Fruit fly (Drosophila melanogaster) whole organism, embryonic: ENCODE data around the gene CG1927.

ENCODE experiments used
- B-H2 ChIP-seq: fragments of 200-800 bp; sonication (Bioruptor generic); optimal IDR thresholded peaks from 2 replicates; lab custom pipeline; 2018; ENCODE audit warnings: missing biosample characterization, mild to moderate bottlenecking, missing genetic modification characterization
- BEAF-32 ChIP-seq: fragments of 200-800 bp; sonication (Bioruptor generic); optimal IDR thresholded peaks from 3 replicates; lab custom pipeline; 2017; ENCODE audit warnings: missing biosample characterization, missing genetic modification characterization, mild to moderate bottlenecking, moderate library complexity, missing genetic modification reagents
- Bgb ChIP-seq: fragments of 200-800 bp; sonication (Bioruptor generic); IDR thresholded peaks from 2 replicates; pipeline ENCODE4 v1.3.6; 2022; ENCODE audit warnings: missing biosample characterization, missing genetic modification characterization; ENCODE audit not compliant: partially characterized antibody
- CG10209 ChIP-seq: fragments of 200-800 bp; sonication (Bioruptor generic); optimal IDR thresholded peaks from 3 replicates; lab custom pipeline; 2017; ENCODE audit warnings: missing biosample characterization, mild to moderate bottlenecking, missing genetic modification characterization, missing genetic modification reagents
- CG12071 ChIP-seq: fragments of 200-800 bp; sonication (Bioruptor generic); optimal IDR thresholded peaks from 3 replicates; lab custom pipeline; 2018; ENCODE audit warnings: missing biosample characterization, mild to moderate bottlenecking, missing genetic modification characterization
- CG13123 ChIP-seq: fragments of 200-800 bp; sonication (Bioruptor generic); optimal IDR thresholded peaks from 2 replicates; lab custom pipeline; 2016; ENCODE audit warnings: missing biosample characterization, missing genetic modification characterization
- CG14014 ChIP-seq: fragments of 200-800 bp; sonication (Bioruptor generic); IDR thresholded peaks from 2 replicates; pipeline ENCODE4 v1.3.6; 2022; ENCODE audit warnings: missing biosample characterization, missing genetic modification characterization
- CG14710 ChIP-seq: fragments of 200-800 bp; sonication (Bioruptor generic); optimal IDR thresholded peaks from 3 replicates; lab custom pipeline; 2019; ENCODE audit warnings: missing biosample characterization, mild to moderate bottlenecking, missing genetic modification characterization, moderate library complexity
- CG18262 ChIP-seq: fragments of 200-800 bp; optimal IDR thresholded peaks from 3 replicates; lab custom pipeline; 2019; ENCODE audit warnings: missing biosample characterization, mild to moderate bottlenecking, missing genetic modification characterization, moderate library complexity
- CG2120 ChIP-seq: fragments of 200-800 bp; sonication (Bioruptor generic); optimal IDR thresholded peaks from 3 replicates; lab custom pipeline; 2016; ENCODE audit warnings: missing biosample characterization, missing genetic modification characterization
- CG2712 ChIP-seq: fragments of 200-800 bp; optimal IDR thresholded peaks from 3 replicates; lab custom pipeline; 2019; ENCODE audit warnings: missing biosample characterization, mild to moderate bottlenecking, missing genetic modification characterization, moderate library complexity
- CG31224 ChIP-seq: fragments of 200-800 bp; sonication (Bioruptor generic); IDR thresholded peaks from 2 replicates; pipeline ENCODE4 v1.3.6; 2022; ENCODE audit warnings: missing biosample characterization, missing genetic modification characterization
- CG32532 ChIP-seq: fragments of 200-800 bp; sonication (Bioruptor generic); IDR thresholded peaks from 2 replicates; pipeline ENCODE4 v1.3.6; 2022; ENCODE audit warnings: missing biosample characterization, missing genetic modification characterization
- CG33213 ChIP-seq: fragments of 200-800 bp; sonication (Bioruptor generic); optimal IDR thresholded peaks from 3 replicates; lab custom pipeline; 2016; ENCODE audit warnings: missing biosample characterization, missing genetic modification characterization
- CG4282 ChIP-seq: fragments of 200-800 bp; sonication (Bioruptor generic); optimal IDR thresholded peaks from 2 replicates; lab custom pipeline; 2016; ENCODE audit warnings: missing biosample characterization, missing genetic modification characterization
- CG4707 ChIP-seq: fragments of 200-800 bp; sonication (Bioruptor generic); optimal IDR thresholded peaks from 2 replicates; lab custom pipeline; 2018; ENCODE audit warnings: missing biosample characterization, mild to moderate bottlenecking, missing genetic modification characterization, moderate library complexity
- CG7372 ChIP-seq: fragments of 200-800 bp; sonication (Bioruptor generic); IDR thresholded peaks from 2 replicates; pipeline ENCODE4 v1.3.6; 2022; ENCODE audit warnings: missing biosample characterization, missing genetic modification characterization
- Dll ChIP-seq: fragments of 200-800 bp; sonication (Bioruptor generic); IDR thresholded peaks from 4 replicates; pipeline ENCODE4 v1.3.6; 2022; ENCODE audit warnings: missing biosample characterization, missing genetic modification characterization; ENCODE audit not compliant: partially characterized antibody
- Dref ChIP-seq: fragments of 200-800 bp; sonication (Bioruptor generic); IDR thresholded peaks from 2 replicates; pipeline ENCODE4 v1.3.6; 2022; ENCODE audit warnings: missing biosample characterization, missing genetic modification characterization
- Ets97D ChIP-seq: fragments of 200-800 bp; sonication (Bioruptor generic); optimal IDR thresholded peaks from 3 replicates; lab custom pipeline; 2016; ENCODE audit warnings: missing biosample characterization, missing genetic modification characterization
- H15 ChIP-seq: fragments of 200-800 bp; sonication (Bioruptor generic); IDR thresholded peaks from 3 replicates; pipeline ENCODE4 v1.3.6; 2022; ENCODE audit warnings: missing biosample characterization, missing genetic modification characterization
- HLH54F ChIP-seq: fragments of 200-800 bp; sonication (Bioruptor generic); optimal IDR thresholded peaks from 3 replicates; lab custom pipeline; 2016; ENCODE audit warnings: missing biosample characterization, missing genetic modification characterization
- Hey ChIP-seq: fragments of 200-800 bp; sonication (Bioruptor generic); optimal IDR thresholded peaks from 3 replicates; lab custom pipeline; 2018; ENCODE audit warnings: missing biosample characterization, mild to moderate bottlenecking, missing genetic modification characterization
- Hr78 ChIP-seq, 2 experiments: fragments of 200-800 bp in 1 of 2; fragments of >200 bp in 1 of 2; sonication (Bioruptor generic) in 1 of 2; optimal IDR thresholded peaks; 2 replicates each; lab custom pipeline; 2017 to 2019; ENCODE audit warnings: missing biosample characterization in 2 of 2, missing genetic modification characterization in 2 of 2, mild to moderate bottlenecking in 1 of 2, moderate library complexity in 1 of 2
- MBD-R2 ChIP-seq: fragments of 200-800 bp; sonication (Bioruptor generic); IDR thresholded peaks from 2 replicates; pipeline ENCODE4 v1.3.6; 2022; ENCODE audit warnings: missing biosample characterization, missing genetic modification characterization
- Mad ChIP-seq: fragments of 200-800 bp; sonication (Bioruptor generic); optimal IDR thresholded peaks from 2 replicates; lab custom pipeline; 2016; ENCODE audit warnings: missing biosample characterization, missing genetic modification characterization
- Scr ChIP-seq: fragments of 200-800 bp; sonication (Bioruptor generic); IDR thresholded peaks from 2 replicates; pipeline ENCODE4 v1.3.6; 2022; ENCODE audit warnings: missing biosample characterization, missing genetic modification characterization; ENCODE audit not compliant: partially characterized antibody
- Sry-β ChIP-seq: fragments of 200-800 bp; sonication (Bioruptor generic); optimal IDR thresholded peaks from 2 replicates; lab custom pipeline; 2018; ENCODE audit warnings: missing biosample characterization, mild to moderate bottlenecking, missing genetic modification characterization, moderate library complexity
- YL-1 ChIP-seq: fragments of 200-800 bp; sonication (Bioruptor generic); optimal IDR thresholded peaks from 3 replicates; lab custom pipeline; 2017; ENCODE audit warnings: missing biosample characterization, mild to moderate bottlenecking, missing genetic modification characterization
- ato ChIP-seq: fragments of 200-800 bp; sonication (Bioruptor generic); IDR thresholded peaks from 2 replicates; pipeline ENCODE4 v1.3.6; 2022; ENCODE audit warnings: missing biosample characterization, missing genetic modification characterization; ENCODE audit not compliant: partially characterized antibody
- chinmo ChIP-seq: fragments of 200-800 bp; sonication (Bioruptor generic); IDR thresholded peaks from 4 replicates; pipeline ENCODE4 v1.3.6; 2022; ENCODE audit warnings: missing biosample characterization, missing genetic modification characterization; ENCODE audit not compliant: partially characterized antibody
- crol ChIP-seq: fragments of 200-800 bp; sonication (Bioruptor generic); IDR thresholded peaks from 2 replicates; pipeline ENCODE4 v1.3.6; 2022; ENCODE audit warnings: missing biosample characterization, missing genetic modification characterization
- crp ChIP-seq, 2 experiments: fragments of 200-800 bp; sonication (Bioruptor generic); optimal IDR thresholded peaks; 2 replicates in 1 of 2; 3 replicates in 1 of 2; lab custom pipeline; 2017; ENCODE audit warnings: missing biosample characterization in 2 of 2, missing genetic modification characterization in 2 of 2, mild to moderate bottlenecking in 1 of 2, moderate library complexity in 1 of 2
- ems ChIP-seq: fragments of 200-800 bp; sonication (Bioruptor generic); optimal IDR thresholded peaks from 3 replicates; lab custom pipeline; 2016; ENCODE audit warnings: missing biosample characterization, missing genetic modification characterization
- fd64A ChIP-seq: fragments of 200-800 bp; sonication (Bioruptor generic); optimal IDR thresholded peaks from 3 replicates; lab custom pipeline; 2018; ENCODE audit warnings: missing biosample characterization, mild to moderate bottlenecking, missing genetic modification characterization
- gfzf ChIP-seq: fragments of 200-800 bp; sonication (Bioruptor generic); optimal IDR thresholded peaks from 2 replicates; lab custom pipeline; 2016; ENCODE audit warnings: missing biosample characterization, mild to moderate bottlenecking, missing genetic modification characterization, moderate library complexity
- h ChIP-seq: fragments of >200 bp; optimal IDR thresholded peaks from 2 replicates; lab custom pipeline; 2017
- hkb ChIP-seq, 2 experiments: fragments of 200-800 bp in 1 of 2; fragments of >200 bp in 1 of 2; sonication (Bioruptor generic) in 1 of 2; IDR thresholded peaks in 1 of 2; optimal IDR thresholded peaks in 1 of 2; 2 replicates each; pipeline versions ENCODE4 v1.3.6 to Lab custom; 2017 to 2022; ENCODE audit warnings: missing biosample characterization in 1 of 2, missing genetic modification characterization in 1 of 2
- insv ChIP-seq, 2 experiments: fragments of 200-800 bp; sonication (Bioruptor generic); optimal IDR thresholded peaks; 3 replicates each; lab custom pipeline; 2016 to 2018; ENCODE audit warnings: missing biosample characterization in 2 of 2, missing genetic modification characterization in 2 of 2
- nmo ChIP-seq: fragments of 200-800 bp; sonication (Bioruptor generic); optimal IDR thresholded peaks from 2 replicates; lab custom pipeline; 2018; ENCODE audit warnings: missing biosample characterization, mild to moderate bottlenecking, missing genetic modification characterization, moderate library complexity
- pzg ChIP-seq: fragments of 200-800 bp; sonication (Bioruptor generic); optimal IDR thresholded peaks from 3 replicates; lab custom pipeline; 2018; ENCODE audit warnings: missing biosample characterization, mild to moderate bottlenecking, missing genetic modification characterization, moderate library complexity
- ro ChIP-seq: fragments of 200-800 bp; sonication (Bioruptor generic); IDR thresholded peaks from 2 replicates; pipeline ENCODE4 v1.3.6; 2022; ENCODE audit warnings: missing biosample characterization, missing genetic modification characterization
- row ChIP-seq: fragments of 200-800 bp; sonication (Bioruptor generic); IDR thresholded peaks from 3 replicates; pipeline ENCODE4 v1.3.6; 2022; ENCODE audit warnings: missing biosample characterization, missing genetic modification characterization
- sqz ChIP-seq: fragments of 200-800 bp; sonication (Bioruptor generic); optimal IDR thresholded peaks from 3 replicates; lab custom pipeline; 2018; ENCODE audit warnings: missing biosample characterization, mild to moderate bottlenecking, missing genetic modification characterization
- stc ChIP-seq: fragments of 200-800 bp; sonication (Bioruptor generic); IDR thresholded peaks from 2 replicates; pipeline ENCODE4 v1.3.6; 2022; ENCODE audit warnings: missing biosample characterization, missing genetic modification characterization
- stwl ChIP-seq: fragments of 200-800 bp; sonication (Bioruptor generic); optimal IDR thresholded peaks from 3 replicates; lab custom pipeline; 2018; ENCODE audit warnings: missing biosample characterization, mild to moderate bottlenecking, missing genetic modification characterization, moderate library complexity
- trem ChIP-seq: fragments of 200-800 bp; optimal IDR thresholded peaks from 3 replicates; lab custom pipeline; 2019; ENCODE audit warnings: missing biosample characterization, mild to moderate bottlenecking, missing genetic modification characterization, moderate library complexity
- yki ChIP-seq: fragments of >200 bp; optimal IDR thresholded peaks from 3 replicates; lab custom pipeline; 2018
- zf30C ChIP-seq: fragments of 200-800 bp; sonication (Bioruptor generic); optimal IDR thresholded peaks from 3 replicates; lab custom pipeline; 2018; ENCODE audit warnings: missing biosample characterization, mild to moderate bottlenecking, missing genetic modification characterization
- zfh1 ChIP-seq: fragments of 200-800 bp; sonication (Bioruptor generic); IDR thresholded peaks from 3 replicates; pipeline ENCODE4 v1.3.6; 2022; ENCODE audit warnings: missing biosample characterization, missing genetic modification characterization

The CG1927 gene

DNA sequence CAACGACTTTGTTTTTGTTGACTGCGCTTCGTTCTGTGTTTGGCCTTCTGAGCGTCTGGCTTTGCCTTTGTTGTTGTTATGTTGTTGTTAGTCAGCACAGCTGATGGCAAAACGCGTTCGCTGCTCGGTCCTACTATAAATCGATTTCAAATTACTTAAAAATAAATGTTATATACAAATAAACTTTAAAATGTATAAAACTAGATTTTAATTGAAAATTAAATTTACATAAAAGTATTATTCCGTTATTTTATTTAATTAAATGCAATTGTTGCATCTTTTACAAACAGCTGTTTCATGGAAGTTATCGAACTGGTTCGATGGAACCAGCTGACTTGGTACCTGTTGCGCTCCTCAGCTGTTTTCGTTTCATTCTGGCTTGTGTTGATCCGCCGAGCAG, 5.8 kb downstream of the CG1927 start, which contains the start of gene mv (continued):
- no peak for TF ChIP-seq Mad (GFP tag; lab: Kevin White, UChicago)
- no peak for TF ChIP-seq zf30C
- TF ChIP-seq nmo (GFP tag; lab: Kevin White, UChicago): peak; percentile 25
- no peak for TF ChIP-seq CG33213 (GFP tag; lab: Kevin White, UChicago)
- TF ChIP-seq gfzf (GFP tag; lab: Kevin White, UChicago): peak; percentile 53
- TF ChIP-seq ro (GFP tag; lab: Robert Waterston, UW): no peak
- TF ChIP-seq MBD-R2 (GFP tag; lab: Robert Waterston, UW): peak; percentile 72
- TF ChIP-seq Dll (GFP tag; lab: Robert Waterston, UW): peak; percentile 75
- TF ChIP-seq crp (GFP tag; optimal IDR thresholded peaks at IDR 0.05; lab: Kevin White, UChicago): peak; percentile 79 to 98
- peak; percentile 31 for TF ChIP-seq CG2712 (tag; lab: Kevin White, UChicago)
- TF ChIP-seq CG14710 (tag; lab: Kevin White, UChicago): peak; percentile 45
- TF ChIP-seq Dref (GFP tag; lab: Robert Waterston, UW): peak; percentile 59
- TF ChIP-seq Sry-β (GFP tag; lab: Kevin White, UChicago): no peak
- TF ChIP-seq CG18262 (tag; lab: Kevin White, UChicago): peak; percentile 13
- peak; percentile 6 for TF ChIP-seq hkb (optimal IDR thresholded peaks at IDR 0.05; lab: Kevin White, UChicago)
- no peak for TF ChIP-seq hkb (GFP tag; IDR thresholded peaks at IDR 0.05; lab: Robert Waterston, UW)
- peak; percentile 23 for TF ChIP-seq YL-1 (GFP tag; lab: Kevin White, UChicago)
- TF ChIP-seq CG12071 (GFP tag; lab: Kevin White, UChicago): no peak
- TF ChIP-seq chinmo (GFP tag; lab: Robert Waterston, UW): 0 out of 4 replicates have a peak, but pooled peaks have one; percentile 68
- peak; percentile 52 for TF ChIP-seq pzg
- TF ChIP-seq sqz: no peak
- peak; percentile 67 for TF ChIP-seq trem
- TF ChIP-seq BEAF-32 (GFP tag; lab: Kevin White, UChicago): peak; percentile 27
- TF ChIP-seq Scr: peak; percentile 40
- no peak for TF ChIP-seq insv (GFP tag; optimal IDR thresholded peaks at IDR 0.05; lab: Kevin White, UChicago)

DNA sequence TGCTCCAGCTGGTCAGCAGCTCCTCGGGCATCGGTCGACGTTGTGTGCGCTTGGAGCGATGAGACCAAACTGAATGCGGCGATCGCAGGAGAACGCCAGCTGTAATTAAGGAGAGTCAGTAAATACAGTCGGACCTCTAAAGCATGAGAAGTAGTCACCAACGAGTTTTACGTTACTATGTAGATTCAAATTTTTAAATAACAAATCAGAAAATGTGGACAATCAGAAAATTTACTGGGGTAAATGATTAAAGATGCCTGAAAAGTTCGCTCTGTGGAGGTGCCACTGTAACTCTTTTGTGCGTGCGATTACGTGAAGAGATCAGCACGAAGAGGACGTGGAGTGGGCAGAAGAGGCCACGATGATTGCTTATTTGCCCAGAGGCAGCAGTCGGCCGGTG, 6.9 kb downstream of the CG1927 start, which contains the start of gene SCOT:
SCOT (plus strand) TSS at position 180 of the 400 bp plus-strand sequence.
- TF ChIP-seq CG33213 (GFP tag; lab: Kevin White, UChicago) (no peak), CG31224 (no peak), Bgb (GFP tag; lab: Robert Waterston, UW) (no peak), Ets97D (GFP tag; lab: Kevin White, UChicago) (peak; percentile 17), ato (no peak), h (lab: Kevin White, UChicago) (no peak), insv (GFP tag; optimal IDR thresholded peaks at IDR 0.05; lab: Kevin White, UChicago) (no peak), CG14014 (GFP tag; lab: Robert Waterston, UW) (peak; percentile 76), CG13123 (GFP tag; lab: Kevin White, UChicago) (no peak), crol (GFP tag; lab: Robert Waterston, UW) (peak; percentile 17; the same call in 1 of the 2 replicates), fd64A (GFP tag; lab: Kevin White, UChicago) (no peak), stc (GFP tag; lab: Robert Waterston, UW) (peak; percentile 72), CG2120 (no peak), zfh1 (peak; percentile 85), ems (peak; percentile 66), CG4707 (peak; percentile 39), yki (no peak), CG10209 (GFP tag; lab: Kevin White, UChicago) (peak; percentile 66), stwl (tag; lab: Kevin White, UChicago) (no peak), CG4282 (GFP tag; lab: Kevin White, UChicago) (peak; percentile 57), CG32532 (GFP tag; lab: Robert Waterston, UW) (peak; percentile 72), B-H2 (GFP tag; lab: Kevin White, UChicago) (no peak), CG7372 (GFP tag; lab: Robert Waterston, UW) (peak; percentile 57; the same call in 1 of the 2 replicates), HLH54F (GFP tag; lab: Kevin White, UChicago) (peak; percentile 61), row (GFP tag; lab: Robert Waterston, UW) (peak; percentile 85), CG2712 (tag; lab: Kevin White, UChicago) (no peak), H15 (peak; percentile 71; the same call in 2 of the 3 replicates), Hey (tag; lab: Kevin White, UChicago) (no peak), Hr78 (GFP tag; optimal IDR thresholded peaks at IDR 0.05; lab: Kevin White, UChicago) (no peak)
